Worm (Caenorhabditis elegans) whole organism, early embryonic: ENCODE data around the gene E01G4.3.

Experiments used
- B0310.2 ChIP-seq: sonication (generic microtip); optimal IDR thresholded peaks from 2 replicates; lab custom pipeline; 2016; ENCODE audit warnings: mild to moderate bottlenecking, missing genetic modification characterization, missing compliant biosample characterization
- aly-1 ChIP-seq: sonication (generic microtip); optimal IDR thresholded peaks from 2 replicates; lab custom pipeline; 2016; ENCODE audit warnings: missing genetic modification characterization, missing compliant biosample characterization
- ama-1 ChIP-seq: fragments of 150-350 bp; optimal IDR thresholded peaks from 2 replicates; lab custom pipeline; 2014
- ceh-36 ChIP-seq: sonication (generic microtip); optimal IDR thresholded peaks from 2 replicates; lab custom pipeline; 2016; ENCODE audit warnings: missing genetic modification characterization, inconsistent platforms, missing compliant biosample characterization
- ets-7 ChIP-seq: sonication (generic microtip); optimal IDR thresholded peaks from 2 replicates; lab custom pipeline; 2016; ENCODE audit warnings: missing genotype, missing genetic modification characterization, missing compliant biosample characterization
- flt-1 ChIP-seq: fragments of 200-800 bp; sonication (Bioruptor generic); IDR thresholded peaks from 2 replicates; pipeline ENCODE4 v1.3.6; 2022; ENCODE audit warnings: missing genetic modification characterization, missing compliant biosample characterization
- hmg-4 ChIP-seq: fragments of 200-800 bp; sonication (Bioruptor generic); optimal IDR thresholded peaks from 2 replicates; lab custom pipeline; 2018; ENCODE audit warnings: mild to moderate bottlenecking, missing genetic modification characterization, missing compliant biosample characterization
- scrt-1 ChIP-seq: fragments of 200-800 bp; sonication (Bioruptor generic); IDR thresholded peaks from 2 replicates; pipeline ENCODE4 v1.3.6; 2022; ENCODE audit warnings: missing genetic modification characterization, missing compliant biosample characterization
- tbx-11 ChIP-seq: fragments of 200-800 bp; sonication (Bioruptor generic); IDR thresholded peaks from 2 replicates; pipeline ENCODE4 v1.3.6; 2022; ENCODE audit warnings: missing genetic modification characterization, missing compliant biosample characterization
- tbx-37 ChIP-seq: fragments of 200-800 bp; sonication (Bioruptor generic); conservative IDR thresholded peaks from 2 replicates; pipeline ENCODE4 v1.3.6; 2022; ENCODE audit warnings: missing genetic modification reagents, missing genetic modification characterization, missing compliant biosample characterization
- tra-4 ChIP-seq: sonication (generic microtip); optimal IDR thresholded peaks from 2 replicates; lab custom pipeline; 2017; ENCODE audit warnings: missing genetic modification characterization, missing compliant biosample characterization

ce11 chrII:13436725-13437124 lies 32.7 kb downstream of the E01G4.3 start, which contains the start of gene Y48E1C.4:
- TF ChIP-seq tbx-37 (GFP tag; lab: Robert Waterston, UW) (no peak), tra-4 (tag; lab: Kevin White, UChicago) (no peak), hmg-4 (no peak), ama-1 (lab: Kevin White, UChicago) (no peak), flt-1 (GFP tag; lab: Robert Waterston, UW) (no peak), aly-1 (tag; lab: Kevin White, UChicago) (no peak), scrt-1 (GFP tag; lab: Robert Waterston, UW) (no peak), tbx-11 (GFP tag; lab: Robert Waterston, UW) (no peak), B0310.2 (tag; lab: Kevin White, UChicago) (no peak), ets-7 (tag; lab: Kevin White, UChicago) (no peak), ceh-36 (tag; lab: Kevin White, UChicago) (no peak)
